Worm (Caenorhabditis elegans) whole organism, early embryonic: Measurements from ENCODE around the gene Y53F4B.7.

Source experiments
- ama-1 ChIP-seq: fragments of 150-350 bp; optimal IDR thresholded peaks from 2 replicates; lab custom pipeline; 2014
- hmbx-1 ChIP-seq: sonication (generic microtip); optimal IDR thresholded peaks from 2 replicates; lab custom pipeline; 2016; ENCODE audit warnings: mild to moderate bottlenecking, missing genetic modification characterization, missing compliant biosample characterization
- hmg-4 ChIP-seq: fragments of 200-800 bp; sonication (Bioruptor generic); optimal IDR thresholded peaks from 2 replicates; lab custom pipeline; 2018; ENCODE audit warnings: mild to moderate bottlenecking, missing genetic modification characterization, missing compliant biosample characterization
- tbx-11 ChIP-seq: fragments of 200-800 bp; sonication (Bioruptor generic); IDR thresholded peaks from 2 replicates; pipeline ENCODE4 v1.3.6; 2022; ENCODE audit warnings: missing genetic modification characterization, missing compliant biosample characterization
- tra-4 ChIP-seq: sonication (generic microtip); optimal IDR thresholded peaks from 2 replicates; lab custom pipeline; 2017; ENCODE audit warnings: missing genetic modification characterization, missing compliant biosample characterization

ce11 chrII:15005118-15005517, 12.4 kb downstream of the Y53F4B.7 start:
- TF ChIP-seq tbx-11 (GFP tag; lab: Robert Waterston, UW) (no peak), tra-4 (tag; lab: Kevin White, UChicago) (no peak), ama-1 (lab: Kevin White, UChicago) (no peak), hmg-4 (no peak), hmbx-1 (tag; lab: Kevin White, UChicago) (no peak)
